Worm (Caenorhabditis elegans) whole organism, L3 larva: Measurements from ENCODE around the gene oac-2.
A peak's percentile ranks its signal among the peaks of the same experiment; 100 is the strongest.

Source experiments
- R02D3.7 ChIP-seq: fragments of 150-350 bp; optimal IDR thresholded peaks from 2 replicates; lab custom pipeline; 2014; ENCODE audit warnings: missing biosample characterization, missing genetic modification characterization
- ZK546.5 ChIP-seq: sonication (generic microtip); optimal IDR thresholded peaks from 2 replicates; lab custom pipeline; 2017; ENCODE audit warnings: missing biosample characterization, missing genetic modification characterization
- ceh-9 ChIP-seq: sonication (generic microtip); optimal IDR thresholded peaks from 2 replicates; lab custom pipeline; 2018; ENCODE audit warnings: missing biosample characterization, missing genetic modification characterization
- daf-12 ChIP-seq: fragments of 150-350 bp; optimal IDR thresholded peaks from 2 replicates; lab custom pipeline; 2014; ENCODE audit warnings: missing biosample characterization, missing genetic modification reagents, missing genetic modification characterization
- egl-27 ChIP-seq: sonication (generic microtip); optimal IDR thresholded peaks from 4 replicates; lab custom pipeline; 2017; ENCODE audit warnings: missing biosample characterization, missing genetic modification reagents, missing genetic modification characterization
- elt-3 ChIP-seq, 3 experiments: fragments of 150-350 bp in 1 of 3; sonication (generic microtip) in 2 of 3; optimal IDR thresholded peaks; 2 replicates in 2 of 3; 4 replicates in 1 of 3; lab custom pipeline; 2014 to 2017; ENCODE audit warnings: missing biosample characterization in 3 of 3, missing genetic modification characterization in 3 of 3
- eor-1 ChIP-seq, 2 experiments: fragments of 150-350 bp; optimal IDR thresholded peaks; 2 replicates each; lab custom pipeline; 2014 to 2018; ENCODE audit warnings: missing biosample characterization in 2 of 2, missing genetic modification characterization in 2 of 2
- fkh-10 ChIP-seq: sonication (generic microtip); optimal IDR thresholded peaks from 2 replicates; lab custom pipeline; 2017; ENCODE audit warnings: missing biosample characterization, missing genetic modification reagents, missing genetic modification characterization
- fos-1 ChIP-seq: fragments of 150-350 bp; optimal IDR thresholded peaks from 2 replicates; lab custom pipeline; 2014; ENCODE audit warnings: missing biosample characterization, missing genetic modification characterization
- jun-1 ChIP-seq: fragments of 150-350 bp; optimal IDR thresholded peaks from 2 replicates; lab custom pipeline; 2014; ENCODE audit warnings: missing biosample characterization, missing genetic modification reagents, missing genetic modification characterization
- lin-15B ChIP-seq: fragments of 150-350 bp; optimal IDR thresholded peaks from 2 replicates; lab custom pipeline; 2014; ENCODE audit warnings: missing biosample characterization, missing genetic modification characterization
- mdl-1 ChIP-seq: fragments of 150-350 bp; optimal IDR thresholded peaks from 2 replicates; lab custom pipeline; 2014; ENCODE audit warnings: missing biosample characterization, missing genetic modification characterization
- mml-1 ChIP-seq: fragments of 150-350 bp; sonication (generic microtip); optimal IDR thresholded peaks from 3 replicates; lab custom pipeline; 2014; ENCODE audit warnings: missing biosample characterization, missing genetic modification characterization
- nfya-1 ChIP-seq: sonication (generic microtip); optimal IDR thresholded peaks from 2 replicates; lab custom pipeline; 2017; ENCODE audit warnings: missing genetic modification characterization, mild to moderate bottlenecking, missing compliant biosample characterization, antibody characterized with exemption, moderate library complexity; ENCODE audit not compliant: insufficient read depth
- nhr-11 ChIP-seq: fragments of 150-350 bp; optimal IDR thresholded peaks from 2 replicates; lab custom pipeline; 2014; ENCODE audit warnings: missing biosample characterization, missing genetic modification characterization
- nhr-237 ChIP-seq: fragments of 150-350 bp; optimal IDR thresholded peaks from 2 replicates; lab custom pipeline; 2014; ENCODE audit warnings: missing biosample characterization, missing genetic modification characterization
- nhr-25 ChIP-seq: sonication (generic microtip); optimal IDR thresholded peaks from 2 replicates; lab custom pipeline; 2017; ENCODE audit warnings: missing biosample characterization, missing genetic modification characterization
- nhr-28 ChIP-seq: fragments of 150-350 bp; optimal IDR thresholded peaks from 2 replicates; lab custom pipeline; 2014; ENCODE audit warnings: missing biosample characterization, missing genetic modification characterization
- nhr-67 ChIP-seq: fragments of 150-350 bp; optimal IDR thresholded peaks from 2 replicates; lab custom pipeline; 2014; ENCODE audit warnings: missing biosample characterization, missing genetic modification characterization
- pha-4 ChIP-seq: fragments of 150-350 bp; optimal IDR thresholded peaks from 2 replicates; lab custom pipeline; 2014; ENCODE audit warnings: missing biosample characterization, missing genetic modification reagents, missing genetic modification characterization
- pqm-1 ChIP-seq: fragments of 150-350 bp; optimal IDR thresholded peaks from 2 replicates; lab custom pipeline; 2017; ENCODE audit warnings: missing biosample characterization, missing genetic modification characterization, inconsistent platforms
- skn-1 ChIP-seq: fragments of 150-350 bp; optimal IDR thresholded peaks from 2 replicates; lab custom pipeline; 2014; ENCODE audit warnings: missing biosample characterization, missing genetic modification characterization
- unc-39 ChIP-seq: sonication (generic microtip); optimal IDR thresholded peaks from 4 replicates; lab custom pipeline; 2017; ENCODE audit warnings: missing biosample characterization, missing genetic modification characterization
- unc-62 ChIP-seq: fragments of 150-350 bp; sonication (generic microtip); optimal IDR thresholded peaks from 4 replicates; lab custom pipeline; 2014; ENCODE audit warnings: missing biosample characterization, missing genetic modification reagents, missing genetic modification characterization
- zag-1 ChIP-seq: fragments of 150-350 bp; optimal IDR thresholded peaks from 2 replicates; lab custom pipeline; 2014; ENCODE audit warnings: missing biosample characterization, missing genetic modification characterization
- ztf-11 ChIP-seq: fragments of 150-350 bp; optimal IDR thresholded peaks from 2 replicates; lab custom pipeline; 2014; ENCODE audit warnings: missing biosample characterization, missing genetic modification characterization
- ztf-4 ChIP-seq: fragments of 150-350 bp; optimal IDR thresholded peaks from 2 replicates; lab custom pipeline; 2014; ENCODE audit warnings: missing biosample characterization, missing genetic modification characterization

The oac-2 gene

DNA sequence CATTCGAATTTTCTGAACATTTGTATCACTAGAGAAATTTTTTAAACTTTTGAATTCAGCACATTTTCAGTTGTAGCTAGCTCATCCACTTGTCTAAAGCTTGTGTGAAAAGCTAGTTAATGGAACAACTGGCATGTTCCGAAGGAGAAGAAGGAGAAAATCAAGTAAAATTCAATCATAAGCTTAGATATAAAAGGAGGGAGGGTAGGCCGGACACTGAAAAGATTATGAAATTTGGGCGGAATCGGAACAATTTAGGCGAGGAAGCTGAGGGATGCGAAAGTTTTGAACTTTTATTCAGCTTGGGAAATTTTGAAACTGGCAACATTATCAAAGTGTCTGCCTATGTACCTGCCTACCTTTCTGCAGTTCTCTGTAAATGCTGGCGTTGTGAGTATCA is 22.4 kb downstream of the oac-2 start:
- peak; percentile 70 for TF ChIP-seq fkh-10 (GFP tag; lab: Kevin White, UChicago)
- no peak for TF ChIP-seq nhr-67 (tag; lab: Kevin White, UChicago)

DNA sequence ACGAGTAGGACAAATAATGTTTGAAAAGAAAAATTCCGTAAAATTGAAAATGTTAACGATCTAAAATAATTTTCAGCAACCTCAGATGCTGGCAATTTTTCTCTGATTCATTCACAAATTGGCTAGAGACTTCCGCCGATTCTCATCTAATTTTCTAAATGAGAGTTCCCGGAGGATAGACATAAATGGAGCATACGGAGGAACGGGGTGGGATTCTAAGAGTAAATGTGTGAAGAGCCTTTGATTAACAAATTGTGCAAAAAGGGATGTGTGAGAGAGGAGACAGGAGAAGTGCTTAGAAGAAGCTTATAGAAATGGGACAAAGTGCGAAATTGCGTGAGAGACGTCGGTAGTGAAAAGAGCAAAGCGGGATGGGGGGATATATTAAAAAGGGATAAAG is 23.3 kb downstream of the oac-2 start:
- no peak for TF ChIP-seq daf-12
- TF ChIP-seq unc-62: no peak

DNA sequence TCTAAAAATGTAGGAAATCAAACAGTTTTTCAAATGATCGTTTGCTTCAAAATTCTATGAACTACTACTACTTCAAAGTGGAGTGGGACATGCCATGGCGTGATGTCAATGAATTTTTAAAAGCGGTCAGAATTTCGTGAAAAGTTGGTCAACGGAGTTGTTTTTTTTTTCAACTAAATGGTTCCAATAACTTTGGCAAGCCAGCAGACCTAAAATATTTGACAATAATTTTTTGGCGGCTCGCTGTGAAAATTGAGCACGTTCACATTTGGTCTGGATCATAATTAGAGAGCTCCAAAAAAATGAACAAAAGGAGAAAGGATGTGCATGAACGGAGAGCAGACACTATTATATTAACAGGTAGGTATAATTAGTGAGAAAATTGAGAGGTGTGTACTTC is 24.6 kb downstream of the oac-2 start:
- no peak for TF ChIP-seq nhr-28
- TF ChIP-seq R02D3.7 (tag; lab: Kevin White, UChicago): no peak
- no peak for TF ChIP-seq unc-39 (tag; lab: Kevin White, UChicago)
- TF ChIP-seq lin-15B (tag; lab: Kevin White, UChicago): no peak
- no peak for TF ChIP-seq ztf-4 (tag; lab: Kevin White, UChicago)
- TF ChIP-seq unc-62: no peak
- TF ChIP-seq fkh-10 (GFP tag; lab: Kevin White, UChicago): no peak
- TF ChIP-seq nhr-11: no peak
- TF ChIP-seq jun-1 (tag; lab: Kevin White, UChicago): no peak
- TF ChIP-seq egl-27 (tag; lab: Kevin White, UChicago): no peak
- no peak for TF ChIP-seq nhr-25 (tag; lab: Kevin White, UChicago)
- TF ChIP-seq eor-1 (tag; optimal IDR thresholded peaks at IDR 0.05; lab: Kevin White, UChicago): no peak
- TF ChIP-seq mml-1 (tag; lab: Kevin White, UChicago): no peak
- TF ChIP-seq nfya-1 (tag; lab: Kevin White, UChicago): no peak
- no peak for TF ChIP-seq pqm-1 (tag; lab: Kevin White, UChicago)

DNA sequence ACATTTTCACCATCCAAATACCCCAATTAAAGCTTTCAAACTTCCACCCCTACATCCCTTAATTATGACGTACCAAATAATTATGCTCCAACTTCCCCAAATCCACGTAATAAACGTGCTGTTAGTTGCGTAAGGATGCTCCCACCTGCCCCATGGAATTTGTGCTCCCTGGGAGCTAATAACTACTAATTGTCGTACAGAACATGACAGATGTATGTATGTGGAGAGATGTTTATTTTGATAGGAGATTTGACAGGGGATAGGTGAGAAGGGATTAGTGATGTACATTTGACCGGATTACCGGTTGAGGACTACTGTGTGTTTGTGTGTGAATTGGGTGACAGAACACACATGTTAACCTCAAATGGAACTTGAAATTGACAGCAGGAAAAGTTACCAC is 25.1 kb downstream of the oac-2 start:
- TF ChIP-seq egl-27 (tag; lab: Kevin White, UChicago) (no peak), zag-1 (no peak), nhr-28 (no peak), R02D3.7 (tag; lab: Kevin White, UChicago) (no peak), unc-39 (tag; lab: Kevin White, UChicago) (no peak), nhr-237 (no peak)

DNA sequence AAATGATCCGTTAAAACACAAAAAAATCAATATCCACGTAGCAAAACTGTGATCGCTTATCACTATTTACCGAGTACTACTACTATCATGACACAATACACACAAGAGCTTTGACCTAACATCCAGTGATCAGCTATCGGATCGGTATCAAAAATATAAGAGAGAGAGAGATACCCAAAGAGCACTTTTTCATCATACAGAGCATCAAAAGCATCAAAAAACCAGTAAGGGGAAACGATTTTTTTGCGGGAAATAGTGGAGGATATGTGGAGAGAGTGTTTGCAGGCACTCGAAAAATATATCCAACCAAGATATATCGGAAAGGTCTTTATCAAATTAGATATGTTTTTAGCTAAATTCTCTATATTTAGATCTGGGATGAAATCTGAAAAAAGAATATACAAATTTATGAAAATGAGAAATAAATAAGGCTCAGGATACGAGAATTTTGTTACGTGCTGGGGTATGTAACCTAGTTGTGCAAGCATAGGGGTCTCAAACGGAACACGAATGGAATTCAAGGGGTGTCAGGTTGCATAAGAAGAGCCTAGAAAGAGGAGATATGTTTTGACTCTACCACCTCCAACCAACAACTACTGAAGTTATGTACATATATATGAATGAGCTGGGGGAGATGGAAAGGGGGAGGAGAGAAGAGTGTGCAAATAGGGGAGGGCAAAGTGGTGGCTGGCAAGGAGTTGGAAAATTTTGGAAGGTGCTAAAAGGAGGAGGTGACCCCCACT is 29.7 kb downstream of the oac-2 start:
- TF ChIP-seq pha-4 (tag; lab: Kevin White, UChicago): peak; percentile 10
- no peak for TF ChIP-seq R02D3.7 (tag; lab: Kevin White, UChicago)

DNA sequence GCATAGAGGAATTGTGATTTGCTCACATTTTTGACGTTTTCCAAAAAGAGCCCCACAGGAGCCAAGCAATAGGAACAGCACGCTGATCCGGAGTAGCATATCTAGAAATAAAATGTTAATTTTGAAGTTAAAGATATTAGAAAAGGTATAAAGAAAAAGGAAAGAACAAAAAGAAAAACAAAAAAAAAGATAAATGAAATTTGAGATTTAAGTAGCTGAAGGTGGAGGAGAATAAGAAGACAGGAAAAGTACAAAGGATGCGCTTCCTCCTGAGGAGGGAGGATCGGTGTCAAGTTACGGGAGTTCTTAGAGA is 30.2 kb downstream of the oac-2 start, which contains the start of gene cfz-2:
Gene cfz-2 (minus strand): TSS at position 101 of the 313 bp plus-strand sequence.
- no peak for TF ChIP-seq elt-3 (tag; optimal IDR thresholded peaks at IDR 0.05; lab: Kevin White, UChicago)
- no peak for TF ChIP-seq ztf-11
- TF ChIP-seq mdl-1: no peak
- no peak for TF ChIP-seq nhr-25 (tag; lab: Kevin White, UChicago)
- no peak for TF ChIP-seq fos-1 (tag; lab: Kevin White, UChicago)
- no peak for TF ChIP-seq mml-1 (tag; lab: Kevin White, UChicago)

DNA sequence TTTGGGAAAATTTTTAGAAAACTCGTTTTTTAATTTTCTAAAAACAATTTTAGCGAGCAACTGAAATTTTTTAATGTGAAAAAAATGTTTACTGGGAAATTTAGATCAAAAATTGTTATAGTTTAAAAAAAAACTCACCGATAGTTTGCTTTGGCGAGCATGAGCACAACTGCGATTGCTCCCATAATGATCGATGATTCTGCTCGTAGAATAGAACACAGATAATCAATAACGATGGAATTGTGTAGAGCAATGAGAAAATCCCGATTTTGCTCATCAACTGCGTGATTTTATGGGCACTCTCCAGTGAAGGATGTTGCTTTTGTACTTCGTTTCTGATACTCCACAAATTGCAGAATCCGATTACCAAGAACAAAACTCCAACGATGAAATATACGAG is 32.3 kb downstream of the oac-2 start:
- TF ChIP-seq skn-1 (tag; lab: Kevin White, UChicago) (no peak), mml-1 (tag; lab: Kevin White, UChicago) (no peak), nfya-1 (tag; lab: Kevin White, UChicago) (no peak), daf-12 (no peak), ZK546.5 (tag; lab: Kevin White, UChicago) (no peak), fos-1 (tag; lab: Kevin White, UChicago) (no peak), fkh-10 (GFP tag; lab: Kevin White, UChicago) (no peak), ceh-9 (tag; lab: Kevin White, UChicago) (no peak), nhr-25 (tag; lab: Kevin White, UChicago) (no peak)
